Fruit fly (Drosophila melanogaster) whole organism, larva: ENCODE results near the gene GC2.
A peak's percentile ranks its signal among the peaks of the same experiment; 100 is the strongest.

Source experiments
- noc ChIP-seq: fragments of 200-800 bp; sonication (Bioruptor generic); optimal IDR thresholded peaks from 3 replicates; lab custom pipeline; 2019; ENCODE audit warnings: missing biosample characterization, mild to moderate bottlenecking, missing genetic modification characterization, moderate library complexity

GC2 gene

dm6 chr3R:11989996-11990395 is 18.5 kb downstream of the GC2 start:
- no peak for TF ChIP-seq noc

DNA sequence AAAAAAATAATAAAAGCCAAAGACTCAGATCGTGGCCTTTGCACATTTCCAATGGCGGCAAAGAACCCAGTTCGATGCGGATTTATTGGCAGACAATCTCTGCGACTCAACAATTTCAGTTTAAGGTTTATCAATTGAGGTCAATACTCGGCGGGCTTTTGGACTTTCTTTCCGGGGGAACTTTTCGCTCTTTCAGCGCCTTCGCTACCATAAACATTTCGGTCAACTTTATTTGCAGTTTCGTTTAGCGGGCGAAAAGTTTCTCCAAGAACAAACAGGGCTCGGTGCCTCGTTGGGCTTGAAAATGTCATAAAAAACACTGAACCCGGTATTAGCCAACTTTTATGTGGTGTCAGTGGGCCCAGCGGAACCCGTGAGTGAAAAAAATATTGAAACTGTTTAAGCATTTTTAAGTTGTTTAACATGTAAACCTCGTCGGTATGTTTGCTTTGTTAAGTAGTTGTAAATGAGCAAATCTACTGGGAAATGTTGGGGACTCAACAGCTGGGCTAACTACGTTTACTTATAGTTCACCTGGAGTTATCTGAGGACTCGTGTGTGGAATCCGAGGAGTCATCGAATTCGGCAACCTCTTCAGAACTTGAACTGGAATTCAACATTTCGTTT is 20.2 kb downstream of the GC2 start:
- TF ChIP-seq noc, result no peak

- no peak for TF ChIP-seq noc
Observed at dm6 chr3R:11992934-11993670, 21.6 kb downstream of the GC2 start, which contains the start of gene mfas. Gene mfas, minus strand, starts transcription at chr3R:11993315.

dm6 chr3R:11998130-11998529 is 26.6 kb downstream of the GC2 start:
- TF ChIP-seq noc, result no peak

DNA sequence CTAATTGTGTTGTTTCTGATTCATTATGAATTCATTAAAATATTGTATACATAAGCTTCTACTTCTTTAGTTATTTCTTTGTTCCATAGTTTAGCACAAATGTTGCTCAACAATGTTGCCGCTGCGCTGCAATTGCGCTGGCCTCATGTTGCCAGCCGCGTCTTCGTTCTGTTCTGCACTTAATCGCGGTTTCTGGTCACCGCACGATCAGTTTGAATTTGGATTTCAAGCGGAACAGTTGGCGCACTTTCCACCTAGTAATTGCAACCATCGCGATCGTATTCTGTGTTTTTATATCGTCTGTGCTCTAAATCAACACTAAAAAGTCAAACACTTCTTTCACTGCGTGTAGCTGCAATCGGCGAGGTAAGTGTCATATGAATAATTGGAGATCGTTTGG is 27.6 kb downstream of the GC2 start, which contains the start of gene Ect3:
Gene Ect3 (plus strand): TSS at position 205 of the 400 bp plus-strand sequence.
- no peak for TF ChIP-seq noc

- TF ChIP-seq noc, result no peak
Observed at dm6 chr3R:12005417-12005816, 33.9 kb downstream of the GC2 start, which contains the start of gene Tk. Gene Tk, minus strand, starts transcription at chr3R:12005473.

- no peak for TF ChIP-seq noc
Observed at dm6 chr3R:12006417-12006816, 34.9 kb downstream of the GC2 start.

dm6 chr3R:12010202-12010824 is 38.8 kb downstream of the GC2 start, which contains the start of the genes KLHL18 and GCC185:
Gene KLHL18, minus strand, starts transcription at chr3R:12010434.
Gene GCC185, plus strand, starts transcription at chr3R:12010772.
- peak; percentile 83 for TF ChIP-seq noc

DNA sequence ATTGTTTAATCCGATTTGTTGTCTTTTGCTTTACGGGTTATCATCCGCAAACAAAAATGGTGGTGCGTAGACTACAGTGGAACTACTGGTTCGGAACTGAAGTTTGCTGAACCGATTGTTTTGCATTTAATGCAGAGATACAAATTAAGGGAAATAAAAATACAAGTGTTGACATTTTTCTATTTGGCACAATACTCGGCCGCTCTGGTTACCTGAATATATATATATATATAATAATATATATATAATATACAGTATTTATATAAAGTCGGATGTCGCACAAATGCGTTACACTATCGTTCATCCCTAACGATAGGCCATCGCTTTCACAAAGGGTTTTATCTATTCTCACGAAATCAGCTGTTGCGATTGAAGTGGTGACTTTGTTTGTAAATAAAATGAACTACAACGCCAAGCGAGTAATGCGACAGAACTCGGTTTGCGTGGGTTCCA is 45.4 kb downstream of the GC2 start, which contains the start of the genes DCAF12 and Spt3:
Gene DCAF12 (minus strand): TSS at position 204 of the 453 bp plus-strand sequence.
Gene Spt3 (plus strand): TSS at position 329 of the 453 bp plus-strand sequence.
- TF ChIP-seq noc, result no peak

dm6 chr3R:12020987-12021386 is 49.5 kb downstream of the GC2 start:
- no peak for TF ChIP-seq noc
